Worm (Caenorhabditis elegans) whole organism, L2 larva: ENCODE measurements around the gene col-164.

Source experiments
- fos-1 ChIP-seq: fragments of 150-350 bp; optimal IDR thresholded peaks from 2 replicates; lab custom pipeline; 2014; ENCODE audit warnings: missing biosample characterization, missing genetic modification characterization
- mdl-1 ChIP-seq, 2 experiments: fragments of 150-350 bp in 1 of 2; sonication (generic microtip) in 1 of 2; optimal IDR thresholded peaks; 2 replicates each; lab custom pipeline; 2017; ENCODE audit warnings: missing biosample characterization in 2 of 2, missing genetic modification characterization in 2 of 2

- TF ChIP-seq mdl-1 (tag; optimal IDR thresholded peaks at IDR 0.05; lab: Kevin White, UChicago) (no peak), fos-1 (tag; lab: Kevin White, UChicago) (no peak)
Observed at ce11 chrX:2079536-2079935, 13.7 kb upstream of the col-164 start, which contains the start of gene F49H12.4.
